Fruit fly (Drosophila melanogaster) whole organism, wandering third instar larva: Measurements from ENCODE around the gene bun.

ENCODE experiments used
- Abd-B ChIP-seq: fragments of >200 bp; optimal IDR thresholded peaks from 2 replicates; lab custom pipeline; 2017; ENCODE audit warnings: missing biosample characterization, missing genetic modification characterization
- CG32264 ChIP-seq: fragments of 200-800 bp; sonication (Bioruptor generic); optimal IDR thresholded peaks from 2 replicates; lab custom pipeline; 2016; ENCODE audit warnings: missing biosample characterization, missing genetic modification characterization
- CG9705 ChIP-seq: fragments of 200-800 bp; sonication (Bioruptor generic); optimal IDR thresholded peaks from 2 replicates; lab custom pipeline; 2018; ENCODE audit warnings: missing biosample characterization, mild to moderate bottlenecking, missing genetic modification characterization
- CrebA ChIP-seq: fragments of 200-800 bp; sonication (Bioruptor generic); optimal IDR thresholded peaks from 2 replicates; lab custom pipeline; 2016; ENCODE audit warnings: missing biosample characterization, mild to moderate bottlenecking, missing genetic modification characterization, borderline replicate concordance
- Dfd ChIP-seq: fragments of >200 bp; optimal IDR thresholded peaks from 2 replicates; lab custom pipeline; 2017; ENCODE audit warnings: missing biosample characterization, missing genetic modification characterization
- Dif ChIP-seq: fragments of 200-275, 200-300 bp; sonication (Bioruptor generic); optimal IDR thresholded peaks from 2 replicates; lab custom pipeline; 2018; ENCODE audit warnings: missing biosample characterization, missing genetic modification characterization; ENCODE audit not compliant: partially characterized antibody
- GATAd ChIP-seq: sonication (Bioruptor generic); optimal IDR thresholded peaks from 2 replicates; lab custom pipeline; 2016; ENCODE audit warnings: missing biosample characterization, missing genetic modification characterization
- HLH106 ChIP-seq: fragments of 200-800 bp; optimal IDR thresholded peaks from 3 replicates; lab custom pipeline; 2019; ENCODE audit warnings: missing biosample characterization, mild to moderate bottlenecking, missing genetic modification characterization, moderate library complexity
- Hnf4 ChIP-seq: fragments of 200-800 bp; sonication (Bioruptor generic); optimal IDR thresholded peaks from 2 replicates; lab custom pipeline; 2016; ENCODE audit warnings: missing biosample characterization, mild to moderate bottlenecking, missing genetic modification characterization
- Hr78 ChIP-seq: fragments of >200 bp; optimal IDR thresholded peaks from 2 replicates; lab custom pipeline; 2017; ENCODE audit warnings: missing biosample characterization, missing genetic modification characterization
- Hr83 ChIP-seq: fragments of 200-300 bp; sonication (Bioruptor generic); optimal IDR thresholded peaks from 2 replicates; lab custom pipeline; 2016; ENCODE audit warnings: missing biosample characterization, mild to moderate bottlenecking, missing genetic modification characterization, moderate library complexity; ENCODE audit not compliant: poor library complexity, severe bottlenecking
- Jra ChIP-seq: sonication (Bioruptor generic); optimal IDR thresholded peaks from 2 replicates; lab custom pipeline; 2016; ENCODE audit warnings: missing biosample characterization, missing genetic modification characterization
- Mio ChIP-seq: sonication (Bioruptor generic); optimal IDR thresholded peaks from 2 replicates; lab custom pipeline; 2016; ENCODE audit warnings: missing biosample characterization, missing genetic modification characterization
- Myc ChIP-seq: fragments of >200 bp; optimal IDR thresholded peaks from 2 replicates; lab custom pipeline; 2017
- N ChIP-seq: fragments of >200 bp; optimal IDR thresholded peaks from 2 replicates; lab custom pipeline; 2018; ENCODE audit warnings: missing biosample characterization, missing external identifiers, missing genetic modification characterization
- OdsH ChIP-seq: fragments of 200-800 bp; sonication (Bioruptor generic); optimal IDR thresholded peaks from 2 replicates; lab custom pipeline; 2016; ENCODE audit warnings: missing biosample characterization, mild to moderate bottlenecking, missing genetic modification characterization
- Rel ChIP-seq, 2 experiments: fragments of 200-800 bp; sonication (Bioruptor generic) in 1 of 2; optimal IDR thresholded peaks; 2 replicates in 1 of 2; 3 replicates in 1 of 2; lab custom pipeline; 2016 to 2019; ENCODE audit warnings: mild to moderate bottlenecking in 2 of 2, missing biosample characterization in 2 of 2, missing genetic modification characterization in 2 of 2, moderate library complexity in 1 of 2
- Sp1 ChIP-seq: fragments of 200-800 bp; sonication (Bioruptor generic); optimal IDR thresholded peaks from 3 replicates; lab custom pipeline; 2019; ENCODE audit warnings: missing biosample characterization, mild to moderate bottlenecking, missing genetic modification characterization, moderate library complexity
- Vsx2 ChIP-seq: fragments of 200-300, 225-300 bp; sonication (Bioruptor generic); optimal IDR thresholded peaks from 2 replicates; lab custom pipeline; 2018; ENCODE audit warnings: missing biosample characterization, missing genetic modification characterization; ENCODE audit not compliant: partially characterized antibody
- br ChIP-seq: fragments of 200-800 bp; sonication (Bioruptor generic); optimal IDR thresholded peaks from 2 replicates; lab custom pipeline; 2016; ENCODE audit warnings: missing biosample characterization, missing genetic modification characterization
- brk ChIP-seq: fragments of 200-800 bp; sonication (Bioruptor generic); optimal IDR thresholded peaks from 2 replicates; lab custom pipeline; 2016; ENCODE audit warnings: missing biosample characterization, mild to moderate bottlenecking, missing genetic modification characterization
- dl ChIP-seq, 2 experiments: fragments of 175-275, 200-275 bp in 1 of 2; fragments of 200-275 bp in 1 of 2; sonication (Bioruptor generic); optimal IDR thresholded peaks; lab custom pipeline; 2018; ENCODE audit warnings: mild to moderate bottlenecking in 2 of 2, missing biosample characterization in 2 of 2, missing genetic modification characterization in 2 of 2, moderate library complexity in 2 of 2; ENCODE audit not compliant: partially characterized antibody in 2 of 2, insufficient read depth in 1 of 2
- dmrt93B ChIP-seq: fragments of 200-800 bp; sonication (Bioruptor generic); optimal IDR thresholded peaks from 2 replicates; lab custom pipeline; 2018; ENCODE audit warnings: missing biosample characterization, mild to moderate bottlenecking, missing genetic modification characterization
- dsf ChIP-seq: sonication (Bioruptor generic); optimal IDR thresholded peaks from 2 replicates; lab custom pipeline; 2016; ENCODE audit warnings: missing biosample characterization, missing genetic modification characterization, borderline replicate concordance
- ey ChIP-seq: fragments of 200-800 bp; sonication (Bioruptor generic); optimal IDR thresholded peaks from 2 replicates; lab custom pipeline; 2016; ENCODE audit warnings: missing biosample characterization, missing genetic modification characterization
- foxo ChIP-seq, 2 experiments: fragments of 200-800 bp; sonication (Bioruptor generic); optimal IDR thresholded peaks; 2 replicates in 1 of 2; 3 replicates in 1 of 2; lab custom pipeline; 2016 to 2017; ENCODE audit warnings: missing biosample characterization in 2 of 2, missing genetic modification characterization in 2 of 2
- fru ChIP-seq: fragments of 200-800 bp; sonication (Bioruptor generic); optimal IDR thresholded peaks from 3 replicates; lab custom pipeline; 2016; ENCODE audit warnings: missing biosample characterization, mild to moderate bottlenecking, missing genetic modification characterization
- h ChIP-seq: fragments of 200-800 bp; sonication (Bioruptor generic); optimal IDR thresholded peaks from 3 replicates; lab custom pipeline; 2016; ENCODE audit warnings: missing biosample characterization, mild to moderate bottlenecking, missing genetic modification characterization
- jim ChIP-seq: fragments of 175-275, 200-325 bp; sonication (Bioruptor generic); optimal IDR thresholded peaks from 2 replicates; lab custom pipeline; 2016; ENCODE audit warnings: missing biosample characterization, mild to moderate bottlenecking, missing genetic modification characterization
- lola ChIP-seq: fragments of >200 bp; optimal IDR thresholded peaks from 2 replicates; lab custom pipeline; 2017; ENCODE audit warnings: missing biosample characterization, missing genetic modification characterization
- pan ChIP-seq: fragments of >200 bp; optimal IDR thresholded peaks from 2 replicates; lab custom pipeline; 2017
- psq ChIP-seq: fragments of 200-800 bp; sonication (Bioruptor generic); optimal IDR thresholded peaks from 3 replicates; lab custom pipeline; 2017; ENCODE audit warnings: missing biosample characterization, mild to moderate bottlenecking, missing genetic modification characterization, moderate library complexity
- rgr ChIP-seq: fragments of 200-800 bp; sonication (Bioruptor generic); optimal IDR thresholded peaks from 3 replicates; lab custom pipeline; 2016; ENCODE audit warnings: missing biosample characterization, mild to moderate bottlenecking, missing genetic modification characterization
- sage ChIP-seq: fragments of 200-800 bp; sonication (Bioruptor generic); optimal IDR thresholded peaks from 2 replicates; lab custom pipeline; 2016; ENCODE audit warnings: missing biosample characterization, mild to moderate bottlenecking, missing genetic modification characterization
- sv ChIP-seq: fragments of 200-800 bp; sonication (Bioruptor generic); optimal IDR thresholded peaks from 3 replicates; lab custom pipeline; 2016; ENCODE audit warnings: missing biosample characterization, missing genetic modification characterization
- tai ChIP-seq: sonication (Bioruptor generic); optimal IDR thresholded peaks from 2 replicates; lab custom pipeline; 2016; ENCODE audit warnings: missing biosample characterization, missing genetic modification characterization
- usp ChIP-seq: fragments of >200 bp; optimal IDR thresholded peaks from 2 replicates; lab custom pipeline; 2017; ENCODE audit warnings: missing biosample characterization, missing genetic modification characterization
- woc ChIP-seq: sonication (Bioruptor generic); optimal IDR thresholded peaks from 2 replicates; lab custom pipeline; 2016; ENCODE audit warnings: missing biosample characterization, mild to moderate bottlenecking, missing genetic modification characterization

The bun gene

dm6 chr2L:12482723-12483342 is 63.6 kb downstream of the bun start:
- no peak for TF ChIP-seq pan
- no peak for TF ChIP-seq dmrt93B
- TF ChIP-seq Rel (GFP tag; optimal IDR thresholded peaks at IDR 0.05; lab: Kevin White, UChicago): no peak
- no peak for TF ChIP-seq Rel (tag; optimal IDR thresholded peaks at IDR 0.05; lab: Kevin White, UChicago)
- TF ChIP-seq Sp1 (GFP tag; lab: Kevin White, UChicago): no peak
- TF ChIP-seq CG9705 (GFP tag; lab: Kevin White, UChicago): no peak
- no peak for TF ChIP-seq Jra (GFP tag; lab: Kevin White, UChicago)
- TF ChIP-seq dsf: no peak
- TF ChIP-seq usp (GFP tag; lab: Kevin White, UChicago): no peak
- TF ChIP-seq CG32264 (GFP tag; lab: Kevin White, UChicago): no peak
- no peak for TF ChIP-seq foxo (GFP tag; optimal IDR thresholded peaks at IDR 0.05; lab: Kevin White, UChicago)
- no peak for TF ChIP-seq GATAd
- no peak for TF ChIP-seq Dfd (GFP tag; lab: Kevin White, UChicago)
- no peak for TF ChIP-seq OdsH (GFP tag; lab: Kevin White, UChicago)
- TF ChIP-seq fru (GFP tag; lab: Kevin White, UChicago): no peak
- peak; percentile 4 for TF ChIP-seq CrebA (GFP tag; lab: Kevin White, UChicago)
- TF ChIP-seq N (GFP tag; lab: Kevin White, UChicago): no peak
- no peak for TF ChIP-seq ey
- TF ChIP-seq Vsx2 (GFP tag; lab: Kevin White, UChicago): peak; percentile 69
- TF ChIP-seq dl (GFP tag; optimal IDR thresholded peaks at IDR 0.05; lab: Kevin White, UChicago; ENCODE audit: insufficient read depth in 1 of 2, partially characterized antibody in 2 of 2): peak; percentile 70 to 87
- TF ChIP-seq Myc (lab: Kevin White, UChicago): no peak
- no peak for TF ChIP-seq Hnf4 (GFP tag; lab: Kevin White, UChicago)
- TF ChIP-seq lola (GFP tag; lab: Kevin White, UChicago): no peak
- no peak for TF ChIP-seq psq (GFP tag; lab: Kevin White, UChicago)
- TF ChIP-seq br (GFP tag; lab: Kevin White, UChicago): no peak
- no peak for TF ChIP-seq h
- TF ChIP-seq brk: peak; percentile 56
- no peak for TF ChIP-seq Mio (GFP tag; lab: Kevin White, UChicago)
- TF ChIP-seq Hr83 (GFP tag; lab: Kevin White, UChicago): peak; percentile 43
- TF ChIP-seq woc: no peak
- no peak for TF ChIP-seq jim (GFP tag; lab: Kevin White, UChicago)
- no peak for TF ChIP-seq rgr
- TF ChIP-seq sage (GFP tag; lab: Kevin White, UChicago): peak; percentile 28
- TF ChIP-seq HLH106 (tag; lab: Kevin White, UChicago): no peak
- no peak for TF ChIP-seq Abd-B (GFP tag; lab: Kevin White, UChicago)
- TF ChIP-seq Dif (GFP tag; lab: Kevin White, UChicago): peak; percentile 95
- no peak for TF ChIP-seq tai (GFP tag; lab: Kevin White, UChicago)
- TF ChIP-seq sv (GFP tag; lab: Kevin White, UChicago): no peak
- no peak for TF ChIP-seq Hr78
- TF ChIP-seq, all 38 proteins: peak for 7

- TF ChIP-seq Sp1 (GFP tag; lab: Kevin White, UChicago): no peak
- TF ChIP-seq Mio (GFP tag; lab: Kevin White, UChicago): no peak
- no peak for TF ChIP-seq rgr
- TF ChIP-seq CG32264 (GFP tag; lab: Kevin White, UChicago): no peak
- TF ChIP-seq N (GFP tag; lab: Kevin White, UChicago): no peak
- TF ChIP-seq Jra (GFP tag; lab: Kevin White, UChicago): no peak
- no peak for TF ChIP-seq br (GFP tag; lab: Kevin White, UChicago)
- TF ChIP-seq CrebA (GFP tag; lab: Kevin White, UChicago): no peak
- no peak for TF ChIP-seq Rel (GFP tag; optimal IDR thresholded peaks at IDR 0.05; lab: Kevin White, UChicago)
- no peak for TF ChIP-seq Rel (tag; optimal IDR thresholded peaks at IDR 0.05; lab: Kevin White, UChicago)
- no peak for TF ChIP-seq CG9705 (GFP tag; lab: Kevin White, UChicago)
- TF ChIP-seq dmrt93B: no peak
- TF ChIP-seq, all 38 proteins: peak for 0
Observed at dm6 chr2L:12481758-12482157, 64.7 kb downstream of the bun start.
